Worm (Caenorhabditis elegans): ENCODE results near the gene ghi-1.

The ghi-1 gene

ce11 chrII:11637189-11637754, 9.3 kb upstream of the ghi-1 start:
- TF ChIP-seq nhr-28 (tag; optimal IDR thresholded peaks at IDR 0.05) (no peak), ztf-4 (tag; optimal IDR thresholded peaks at IDR 0.05) (peak; percentile 82), aly-2 (tag; optimal IDR thresholded peaks at IDR 0.05) (peak; percentile 54), tbx-2 (tag; optimal IDR thresholded peaks at IDR 0.05) (peak; percentile 30), pqm-1 (tag; optimal IDR thresholded peaks at IDR 0.05) (no peak), sea-2 (GFP tag; optimal IDR thresholded peaks at IDR 0.05) (no peak), ama-1 (optimal IDR thresholded peaks at IDR 0.05) (peak; percentile 2), nhr-43 (tag; optimal IDR thresholded peaks at IDR 0.05; ENCODE audit: poor library complexity, severe bottlenecking) (peak; percentile 72), ceh-28 (tag; optimal IDR thresholded peaks at IDR 0.05) (peak; percentile 29), nhr-77 (tag; optimal IDR thresholded peaks at IDR 0.05) (peak; percentile 43), nhr-67 (tag; optimal IDR thresholded peaks at IDR 0.05) (peak; percentile 1), nhr-25 (tag; optimal IDR thresholded peaks at IDR 0.05) (peak; percentile 46), egl-27 (tag; optimal IDR thresholded peaks at IDR 0.05) (no peak), nhr-23 (tag; optimal IDR thresholded peaks at IDR 0.05) (peak; percentile 18), R02D3.7 (tag; optimal IDR thresholded peaks at IDR 0.05) (no peak), pha-4 (tag; optimal IDR thresholded peaks at IDR 0.05) (peak; percentile 58)

DNA sequence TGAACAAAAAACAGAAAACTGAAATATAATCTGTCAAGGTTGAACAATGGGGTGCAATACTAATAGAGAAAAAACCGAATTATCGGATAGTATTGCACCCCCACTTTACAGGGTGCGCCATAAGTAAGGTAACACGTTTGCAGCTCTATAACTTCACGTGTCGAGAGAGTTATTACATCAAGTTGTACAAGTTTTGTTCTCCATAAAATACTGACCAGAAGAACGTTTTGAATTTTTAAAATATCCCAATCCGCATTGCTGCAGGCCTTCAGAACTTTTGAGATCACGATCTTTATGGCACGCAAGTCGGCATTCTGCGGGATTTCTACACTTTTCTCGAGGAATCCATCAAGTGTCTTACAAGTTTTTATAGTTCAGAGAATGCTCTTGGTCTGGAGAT, 8.7 kb upstream of the ghi-1 start:
- TF ChIP-seq lin-39 (tag; optimal IDR thresholded peaks at IDR 0.05) = no peak
- no peak for TF ChIP-seq ceh-82 (tag; optimal IDR thresholded peaks at IDR 0.05)
- TF ChIP-seq daf-12 (tag; optimal IDR thresholded peaks at IDR 0.05) = no peak
- TF ChIP-seq hmg-11 (tag; optimal IDR thresholded peaks at IDR 0.05) = no peak
- no peak for TF ChIP-seq ceh-16 (tag; optimal IDR thresholded peaks at IDR 0.05)
- TF ChIP-seq mdl-1 (tag; optimal IDR thresholded peaks at IDR 0.05) = no peak
- no peak for TF ChIP-seq unc-62 (GFP tag; optimal IDR thresholded peaks at IDR 0.05)
- no peak for TF ChIP-seq lsy-12 (tag; optimal IDR thresholded peaks at IDR 0.05)
- TF ChIP-seq elt-3 (tag; optimal IDR thresholded peaks at IDR 0.05) = no peak
- no peak for TF ChIP-seq sea-2 (GFP tag; optimal IDR thresholded peaks at IDR 0.05)
- TF ChIP-seq fkh-2 (tag; optimal IDR thresholded peaks at IDR 0.05) = no peak

- no peak for TF ChIP-seq snpc-4 (tag; optimal IDR thresholded peaks at IDR 0.05)
- no peak for TF ChIP-seq nhr-76 (tag; optimal IDR thresholded peaks at IDR 0.05)
- TF ChIP-seq elt-1 (tag; optimal IDR thresholded peaks at IDR 0.05) = no peak
- TF ChIP-seq pha-4 (tag; optimal IDR thresholded peaks at IDR 0.05) = no peak
- TF ChIP-seq zag-1 (tag; optimal IDR thresholded peaks at IDR 0.05) = no peak
- TF ChIP-seq skn-1 (tag; optimal IDR thresholded peaks at IDR 0.05) = no peak
- peak; percentile 20 for TF ChIP-seq nfya-1 (tag; optimal IDR thresholded peaks at IDR 0.05; ENCODE audit: insufficient read depth)
- TF ChIP-seq ZK546.5 (tag; optimal IDR thresholded peaks at IDR 0.05) = no peak
- TF ChIP-seq nhr-23 (tag; optimal IDR thresholded peaks at IDR 0.05) = peak; percentile 51
- TF ChIP-seq ceh-16 (tag; optimal IDR thresholded peaks at IDR 0.05) = no peak
- TF ChIP-seq ceh-9 (tag; optimal IDR thresholded peaks at IDR 0.05) = no peak
- no peak for TF ChIP-seq nhr-28 (tag; optimal IDR thresholded peaks at IDR 0.05)
- no peak for TF ChIP-seq unc-62 (GFP tag; optimal IDR thresholded peaks at IDR 0.05)
- TF ChIP-seq nhr-67 (tag; optimal IDR thresholded peaks at IDR 0.05) = no peak
- TF ChIP-seq elt-2 (tag; optimal IDR thresholded peaks at IDR 0.05) = no peak
- TF ChIP-seq elt-3 (tag; optimal IDR thresholded peaks at IDR 0.05) = no peak
- no peak for TF ChIP-seq R02D3.7 (tag; optimal IDR thresholded peaks at IDR 0.05)
- TF ChIP-seq ama-1 (optimal IDR thresholded peaks at IDR 0.05) = peak; percentile 17
- no peak for TF ChIP-seq nhr-12 (tag; optimal IDR thresholded peaks at IDR 0.05)
- no peak for TF ChIP-seq ceh-28 (tag; optimal IDR thresholded peaks at IDR 0.05)
- TF ChIP-seq ztf-11 (tag; optimal IDR thresholded peaks at IDR 0.05) = no peak
- no peak for TF ChIP-seq aly-2 (tag; optimal IDR thresholded peaks at IDR 0.05)
- TF ChIP-seq nhr-237 (tag; optimal IDR thresholded peaks at IDR 0.05) = no peak
- no peak for TF ChIP-seq ceh-82 (tag; optimal IDR thresholded peaks at IDR 0.05)
- TF ChIP-seq egl-5 (tag; optimal IDR thresholded peaks at IDR 0.05) = no peak
- peak; percentile 48 for TF ChIP-seq tbx-2 (tag; optimal IDR thresholded peaks at IDR 0.05)
- TF ChIP-seq ztf-4 (tag; optimal IDR thresholded peaks at IDR 0.05) = no peak
- TF ChIP-seq hmg-11 (tag; optimal IDR thresholded peaks at IDR 0.05) = no peak
- peak; percentile 64 for TF ChIP-seq nhr-43 (tag; optimal IDR thresholded peaks at IDR 0.05; ENCODE audit: poor library complexity, severe bottlenecking)
- no peak for TF ChIP-seq pqm-1 (tag; optimal IDR thresholded peaks at IDR 0.05)
- TF ChIP-seq nhr-25 (tag; optimal IDR thresholded peaks at IDR 0.05) = peak; percentile 39
- TF ChIP-seq fkh-10 (GFP tag; optimal IDR thresholded peaks at IDR 0.05) = no peak
- TF ChIP-seq daf-12 (tag; optimal IDR thresholded peaks at IDR 0.05) = no peak
Measured at ce11 chrII:11642025-11642424, 4.5 kb upstream of the ghi-1 start.

All from whole organism, L3 larva.